Worm (Caenorhabditis elegans) whole organism, L4 larva: ENCODE data around the gene M163.1.

Experiments used
- D1046.2 ChIP-seq: fragments of 200-800 bp; sonication (Bioruptor generic); IDR thresholded peaks from 2 replicates; pipeline ENCODE4 v1.3.6; 2022; ENCODE audit warnings: missing genetic modification characterization, missing compliant biosample characterization
- F26F4.8 ChIP-seq: fragments of 200-800 bp; sonication (Bioruptor generic); conservative IDR thresholded peaks from 2 replicates; pipeline ENCODE4 v1.3.6; 2022; ENCODE audit warnings: missing genetic modification characterization, missing compliant biosample characterization
- F37D6.2 ChIP-seq: sonication (generic microtip); optimal IDR thresholded peaks from 2 replicates; lab custom pipeline; 2016; ENCODE audit warnings: mild to moderate bottlenecking, missing genetic modification characterization, missing compliant biosample characterization
- F44E2.7 ChIP-seq: fragments of 200-800 bp; sonication (Bioruptor generic); IDR thresholded peaks from 2 replicates; pipeline ENCODE4 v2.1.2; 2022; ENCODE audit warnings: missing genetic modification characterization, missing compliant biosample characterization
- T20F7.1 ChIP-seq: fragments of 200-800 bp; sonication (Bioruptor generic); optimal IDR thresholded peaks from 2 replicates; lab custom pipeline; 2018; ENCODE audit warnings: mild to moderate bottlenecking, missing genetic modification characterization, missing compliant biosample characterization
- Y48G9A.11 ChIP-seq: fragments of 200-800 bp; sonication (Bioruptor generic); IDR thresholded peaks from 2 replicates; pipeline ENCODE4 v1.3.6; 2022; ENCODE audit warnings: missing genetic modification reagents, missing genetic modification characterization, missing compliant biosample characterization
- ZK337.2 ChIP-seq: fragments of 200-800 bp; sonication (Bioruptor generic); IDR thresholded peaks from 2 replicates; pipeline ENCODE4 v1.3.6; 2022; ENCODE audit warnings: missing genetic modification reagents, missing genetic modification characterization, missing compliant biosample characterization
- ZK546.5 ChIP-seq, 2 experiments: sonication (generic microtip); optimal IDR thresholded peaks; 2 replicates each; lab custom pipeline; 2017; ENCODE audit warnings: missing biosample characterization in 2 of 2, missing genetic modification characterization in 2 of 2
- arid-1 ChIP-seq: fragments of 200-800 bp; sonication (Bioruptor generic); conservative IDR thresholded peaks from 2 replicates; pipeline ENCODE4 v1.3.6; 2022; ENCODE audit warnings: missing genetic modification reagents, missing genetic modification characterization, missing compliant biosample characterization
- ceh-20 ChIP-seq: fragments of 200-800 bp; sonication (Bioruptor generic); IDR thresholded peaks from 2 replicates; pipeline ENCODE4 v1.3.6; 2022; ENCODE audit warnings: missing genetic modification reagents, missing genetic modification characterization, missing compliant biosample characterization
- ceh-32 ChIP-seq: sonication (generic microtip); optimal IDR thresholded peaks from 2 replicates; lab custom pipeline; 2016; ENCODE audit warnings: mild to moderate bottlenecking, missing genetic modification characterization, missing compliant biosample characterization; ENCODE audit not compliant: poor library complexity
- ceh-44 ChIP-seq: fragments of 200-800 bp; sonication (Bioruptor generic); IDR thresholded peaks from 2 replicates; pipeline ENCODE4 v1.3.6; 2022; ENCODE audit warnings: missing genetic modification reagents, missing genetic modification characterization, missing compliant biosample characterization
- daf-12 ChIP-seq: fragments of 150-350 bp; optimal IDR thresholded peaks from 2 replicates; lab custom pipeline; 2014; ENCODE audit warnings: missing biosample characterization, missing genetic modification reagents, missing genetic modification characterization
- daf-16 ChIP-seq, 3 experiments: sonication (generic microtip); optimal IDR thresholded peaks; 2 replicates each; lab custom pipeline; 2016 to 2017; ENCODE audit warnings: missing genetic modification characterization in 3 of 3, missing genetic modification reagents in 3 of 3, mild to moderate bottlenecking in 2 of 3, missing compliant biosample characterization in 2 of 3, missing biosample characterization in 1 of 3, moderate library complexity in 1 of 3
- daf-19 ChIP-seq: fragments of 200-800 bp; sonication (Bioruptor generic); conservative IDR thresholded peaks from 2 replicates; pipeline ENCODE4 v1.3.6; 2022; ENCODE audit warnings: missing genetic modification characterization, missing compliant biosample characterization
- daf-8 ChIP-seq: fragments of 200-800 bp; sonication (Bioruptor generic); IDR thresholded peaks from 2 replicates; pipeline ENCODE4 v1.3.6; 2022; ENCODE audit warnings: missing genetic modification characterization, missing compliant biosample characterization
- dmd-6 ChIP-seq: fragments of 200-800 bp; sonication (Bioruptor generic); IDR thresholded peaks from 2 replicates; pipeline ENCODE4 v1.3.6; 2022; ENCODE audit warnings: missing genetic modification reagents, missing genetic modification characterization, missing compliant biosample characterization
- dmd-8 ChIP-seq: fragments of 200-800 bp; sonication (Bioruptor generic); IDR thresholded peaks from 2 replicates; pipeline ENCODE4 v1.3.6; 2022; ENCODE audit warnings: missing genetic modification characterization, missing compliant biosample characterization
- fos-1 ChIP-seq: fragments of 150-350 bp; optimal IDR thresholded peaks from 2 replicates; lab custom pipeline; 2014; ENCODE audit warnings: missing biosample characterization, missing genetic modification characterization
- hlh-11 ChIP-seq: fragments of 200-800 bp; sonication (Bioruptor generic); optimal IDR thresholded peaks from 2 replicates; lab custom pipeline; 2018; ENCODE audit warnings: mild to moderate bottlenecking, missing genetic modification characterization, missing compliant biosample characterization
- hlh-30 ChIP-seq: sonication (generic microtip); optimal IDR thresholded peaks from 2 replicates; lab custom pipeline; 2017; ENCODE audit warnings: antibody characterized with exemption, mild to moderate bottlenecking, missing genetic modification characterization, missing compliant biosample characterization; ENCODE audit not compliant: insufficient read depth
- hmg-1.1 ChIP-seq: fragments of 200-800 bp; sonication (Bioruptor generic); IDR thresholded peaks from 2 replicates; pipeline ENCODE4 v1.3.6; 2022; ENCODE audit warnings: missing genetic modification reagents, missing genetic modification characterization, missing compliant biosample characterization
- lim-7 ChIP-seq: fragments of 200-800 bp; sonication (Bioruptor generic); IDR thresholded peaks from 2 replicates; pipeline ENCODE4 v1.3.6; 2022; ENCODE audit warnings: missing genetic modification characterization, missing compliant biosample characterization
- lin-29 ChIP-seq: fragments of 200-800 bp; sonication (Bioruptor generic); IDR thresholded peaks from 2 replicates; pipeline ENCODE4 v1.3.6; 2022; ENCODE audit warnings: missing genetic modification reagents, missing genetic modification characterization, missing compliant biosample characterization
- lin-38 ChIP-seq: fragments of 200-800 bp; sonication (Bioruptor generic); IDR thresholded peaks from 2 replicates; pipeline ENCODE4 v1.3.6; 2022; ENCODE audit warnings: missing genetic modification reagents, missing genetic modification characterization, missing compliant biosample characterization
- madf-5 ChIP-seq, 2 experiments: fragments of 200-800 bp; sonication (Bioruptor generic); IDR thresholded peaks; 2 replicates each; pipeline ENCODE4 v1.3.6; 2022; ENCODE audit warnings: missing compliant biosample characterization in 2 of 2, missing genetic modification characterization in 2 of 2
- mdl-1 ChIP-seq, 2 experiments: fragments of 150-350 bp in 1 of 2; sonication (generic microtip) in 1 of 2; optimal IDR thresholded peaks; 2 replicates each; lab custom pipeline; 2014 to 2017; ENCODE audit warnings: missing biosample characterization in 2 of 2, missing genetic modification characterization in 2 of 2
- mdt-29 ChIP-seq: fragments of 200-800 bp; sonication (Bioruptor generic); IDR thresholded peaks from 2 replicates; pipeline ENCODE4 v1.3.6; 2022; ENCODE audit warnings: missing genetic modification reagents, missing genetic modification characterization, missing compliant biosample characterization
- mep-1 ChIP-seq: fragments of 150-350 bp; sonication (generic microtip); optimal IDR thresholded peaks from 3 replicates; lab custom pipeline; 2014; ENCODE audit warnings: missing biosample characterization, missing genetic modification characterization
- mxl-2 ChIP-seq: fragments of 200-800 bp; sonication (Bioruptor generic); conservative IDR thresholded peaks from 2 replicates; pipeline ENCODE4 v1.3.6; 2022; ENCODE audit warnings: missing genetic modification reagents, missing genetic modification characterization, missing compliant biosample characterization
- mxl-3 ChIP-seq: fragments of 200-800 bp; sonication (Bioruptor generic); optimal IDR thresholded peaks from 2 replicates; lab custom pipeline; 2018; ENCODE audit warnings: mild to moderate bottlenecking, missing genetic modification characterization, missing compliant biosample characterization
- nhr-111 ChIP-seq: fragments of 200-800 bp; sonication (Bioruptor generic); optimal IDR thresholded peaks from 2 replicates; lab custom pipeline; 2018; ENCODE audit warnings: mild to moderate bottlenecking, missing genetic modification characterization, missing compliant biosample characterization
- nhr-25 ChIP-seq: sonication (generic microtip); optimal IDR thresholded peaks from 2 replicates; lab custom pipeline; 2017; ENCODE audit warnings: missing genetic modification characterization, mild to moderate bottlenecking, missing compliant biosample characterization, antibody characterized with exemption, moderate library complexity, borderline replicate concordance; ENCODE audit not compliant: insufficient read depth
- nhr-28 ChIP-seq: fragments of 150-350 bp; optimal IDR thresholded peaks from 2 replicates; lab custom pipeline; 2014; ENCODE audit warnings: missing biosample characterization, missing genetic modification characterization
- nhr-77 ChIP-seq: fragments of 150-350 bp; optimal IDR thresholded peaks from 2 replicates; lab custom pipeline; 2014; ENCODE audit warnings: missing biosample characterization, missing genetic modification characterization
- pha-4 ChIP-seq, 2 experiments: fragments of 150-350 bp in 1 of 2; fragments of 200-800 bp in 1 of 2; sonication (Bioruptor generic) in 1 of 2; IDR thresholded peaks in 1 of 2; optimal IDR thresholded peaks in 1 of 2; 2 replicates each; pipeline versions ENCODE4 v1.3.6 to Lab custom; 2014 to 2022; ENCODE audit warnings: missing genetic modification characterization in 2 of 2, missing genetic modification reagents in 2 of 2, missing biosample characterization in 1 of 2, missing compliant biosample characterization in 1 of 2
- sdz-12 ChIP-seq: fragments of 200-800 bp; sonication (Bioruptor generic); optimal IDR thresholded peaks from 2 replicates; lab custom pipeline; 2018; ENCODE audit warnings: mild to moderate bottlenecking, missing genetic modification characterization, missing compliant biosample characterization
- snpc-1.2 ChIP-seq: fragments of 200-800 bp; sonication (Bioruptor generic); IDR thresholded peaks from 2 replicates; pipeline ENCODE4 v1.3.6; 2022; ENCODE audit warnings: missing genetic modification reagents, missing genetic modification characterization, missing compliant biosample characterization
- snpc-4 ChIP-seq: fragments of 150-350 bp; optimal IDR thresholded peaks from 2 replicates; lab custom pipeline; 2014; ENCODE audit warnings: missing biosample characterization, missing genetic modification characterization
- spr-1 ChIP-seq: sonication (generic microtip); optimal IDR thresholded peaks from 2 replicates; lab custom pipeline; 2016; ENCODE audit warnings: mild to moderate bottlenecking, missing genetic modification characterization, missing compliant biosample characterization
- unc-130 ChIP-seq: sonication (generic microtip); optimal IDR thresholded peaks from 2 replicates; lab custom pipeline; 2016; ENCODE audit warnings: missing genetic modification reagents, missing genetic modification characterization, missing compliant biosample characterization
- unc-62 ChIP-seq, 3 experiments: fragments of 150-350 bp in 1 of 3; sonication (generic microtip); optimal IDR thresholded peaks in 2 of 3; peaks in 1 of 3; 1 replicate in 1 of 3; 2 replicates in 2 of 3; lab custom pipeline; 2014 to 2017; ENCODE audit warnings: missing biosample characterization in 3 of 3, missing genetic modification characterization in 3 of 3, missing genetic modification reagents in 3 of 3, missing genotype in 1 of 3
- zag-1 ChIP-seq: fragments of 150-350 bp; optimal IDR thresholded peaks from 2 replicates; lab custom pipeline; 2014; ENCODE audit warnings: missing biosample characterization, missing genetic modification characterization
- zfp-2 ChIP-seq: sonication (generic microtip); optimal IDR thresholded peaks from 2 replicates; lab custom pipeline; 2016; ENCODE audit warnings: mild to moderate bottlenecking, missing genetic modification characterization, missing compliant biosample characterization
- zfp-3 ChIP-seq: fragments of 200-800 bp; sonication (Bioruptor generic); conservative IDR thresholded peaks from 2 replicates; pipeline ENCODE4 v1.3.6; 2022; ENCODE audit warnings: missing genetic modification reagents, missing genetic modification characterization, missing compliant biosample characterization
- ztf-11 ChIP-seq: fragments of 150-350 bp; optimal IDR thresholded peaks from 2 replicates; lab custom pipeline; 2014; ENCODE audit warnings: missing biosample characterization, missing genetic modification characterization
- ztf-7 ChIP-seq: fragments of 150-350 bp; optimal IDR thresholded peaks from 2 replicates; lab custom pipeline; 2014; ENCODE audit warnings: missing biosample characterization, missing genetic modification characterization

M163.1 gene

ce11 chrX:14478743-14479428 lies 24.7 kb downstream of the M163.1 start, which contains the start of gene M163.11 (continued):
- 0 out of 2 replicates have a peak, but pooled peaks have one; percentile 21 for TF ChIP-seq daf-19 (GFP tag; lab: Robert Waterston, UW)
- 0 out of 2 replicates have a peak, but pooled peaks have one; percentile 62 for TF ChIP-seq F44E2.7
- no peak for TF ChIP-seq ZK546.5 (tag; optimal IDR thresholded peaks at IDR 0.05; lab: Kevin White, UChicago)
- TF ChIP-seq ztf-7 (tag; lab: Kevin White, UChicago), result peak; percentile 2
- TF ChIP-seq ZK337.2, result peak; percentile 75; the same call in 1 of the 2 replicates
- TF ChIP-seq mxl-3, result peak; percentile 24
- TF ChIP-seq zag-1 (tag; lab: Kevin White, UChicago), result no peak
- peak in 1 of 2 experiments; percentile 72 for TF ChIP-seq daf-16 (GFP tag; optimal IDR thresholded peaks at IDR 0.05; lab: Kevin White, UChicago)
- peak; percentile 54 for TF ChIP-seq daf-16 (tag; optimal IDR thresholded peaks at IDR 0.05; lab: Kevin White, UChicago)
- no peak for TF ChIP-seq nhr-111 (GFP tag; lab: Kevin White, UChicago)
- peak; percentile 24 for TF ChIP-seq hmg-1.1 (GFP tag; lab: Robert Waterston, UW)
- TF ChIP-seq mep-1 (tag; lab: Kevin White, UChicago), result peak; percentile 38
- peak; percentile 55 for TF ChIP-seq Y48G9A.11 (GFP tag; lab: Robert Waterston, UW)
- TF ChIP-seq hlh-11, result peak; percentile 25
- TF ChIP-seq F37D6.2 (tag; lab: Kevin White, UChicago), result no peak
- no peak for TF ChIP-seq spr-1
- TF ChIP-seq mxl-2 (GFP tag; lab: Robert Waterston, UW), result peak; percentile 72; the same call in 1 of the 2 replicates
- TF ChIP-seq hlh-30, result peak; percentile 63
- no peak for TF ChIP-seq daf-12 (tag; lab: Kevin White, UChicago)
- TF ChIP-seq sdz-12 (GFP tag; lab: Kevin White, UChicago), result peak; percentile 19
- TF ChIP-seq D1046.2, result peak; percentile 85; the same call in 1 of the 2 replicates
- no peak for TF ChIP-seq nhr-77
- no peak for TF ChIP-seq ceh-32 (tag; lab: Kevin White, UChicago)
- no peak for TF ChIP-seq lin-29 (GFP tag; lab: Robert Waterston, UW)
- no peak for TF ChIP-seq mdl-1 (tag; optimal IDR thresholded peaks at IDR 0.05; lab: Kevin White, UChicago)
- peak; percentile 59 for TF ChIP-seq dmd-6
- TF ChIP-seq daf-8 (GFP tag; lab: Robert Waterston, UW), result no peak
- TF ChIP-seq fos-1 (tag; lab: Kevin White, UChicago), result no peak
- TF ChIP-seq arid-1, result peak; percentile 72; the same call in 1 of the 2 replicates
- peak; percentile 54; the same call in 1 of the 2 replicates for TF ChIP-seq ceh-20
- TF ChIP-seq mdt-29 (GFP tag; lab: Robert Waterston, UW), result peak; percentile 70
- no peak for TF ChIP-seq ztf-11 (tag; lab: Kevin White, UChicago)
- peak; percentile 80 for TF ChIP-seq dmd-8
- peak in 1 of 2 experiments; percentile 39 for TF ChIP-seq unc-62 (GFP tag; optimal IDR thresholded peaks at IDR 0.05 in 1 of 2; lab: Kevin White, UChicago)
- TF ChIP-seq unc-62 (tag; optimal IDR thresholded peaks at IDR 0.05; lab: Kevin White, UChicago), result no peak
- TF ChIP-seq snpc-1.2 (GFP tag; lab: Robert Waterston, UW), result peak; percentile 77
- TF ChIP-seq nhr-28 (tag; lab: Kevin White, UChicago), result peak; percentile 24
- TF ChIP-seq F26F4.8, result peak; percentile 82; the same call in 1 of the 2 replicates
- TF ChIP-seq snpc-4, result no peak
- no peak for TF ChIP-seq unc-130 (GFP tag; lab: Kevin White, UChicago)
- TF ChIP-seq zfp-3 (GFP tag; lab: Robert Waterston, UW), result peak; percentile 77; the same call in 1 of the 2 replicates
- TF ChIP-seq lin-38 (GFP tag; lab: Robert Waterston, UW), result no peak; the same call in 1 of the 2 replicates
- TF ChIP-seq zfp-2 (tag; lab: Kevin White, UChicago), result no peak
- TF ChIP-seq pha-4 (GFP tag; IDR thresholded peaks at IDR 0.05; lab: Robert Waterston, UW), result peak; percentile 82
- TF ChIP-seq pha-4 (tag; optimal IDR thresholded peaks at IDR 0.05; lab: Kevin White, UChicago), result no peak
- TF ChIP-seq ceh-44 (GFP tag; lab: Robert Waterston, UW), result peak; percentile 26; the same call in 1 of the 2 replicates
- peak; percentile 36 to 72; a peak in 2 of 4 replicates for TF ChIP-seq madf-5 (GFP tag; IDR thresholded peaks at IDR 0.05; lab: Robert Waterston, UW)
- TF ChIP-seq T20F7.1 (GFP tag; lab: Kevin White, UChicago), result peak; percentile 43
- peak; percentile 30 for TF ChIP-seq nhr-25
- TF ChIP-seq lim-7 (GFP tag; lab: Robert Waterston, UW), result peak; percentile 81
